Worm (Caenorhabditis elegans): ENCODE measurements around the gene ekl-6.
A peak's percentile ranks its signal among the peaks of the same experiment; 100 is the strongest.

DNA sequence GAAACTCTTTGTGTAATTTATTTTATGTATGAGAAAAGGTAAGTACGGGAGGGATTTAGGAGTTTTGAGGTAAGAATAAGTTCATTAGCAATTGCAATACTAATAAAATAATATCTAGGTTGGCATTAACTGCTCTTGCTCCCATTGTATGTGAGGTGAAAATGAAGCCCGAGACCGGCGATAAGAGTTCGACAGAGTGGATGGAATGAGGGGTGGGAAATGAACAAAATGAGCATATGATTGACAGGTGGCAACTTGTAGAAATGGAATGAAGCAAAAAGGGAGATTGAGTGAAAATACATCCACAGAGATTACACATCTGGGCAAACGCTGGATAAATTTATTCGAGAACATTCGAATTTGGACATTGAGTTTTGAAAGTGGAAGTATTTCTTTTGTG, 14.6 kb downstream of the ekl-6 start:
- TF ChIP-seq ztf-6 (GFP tag; IDR thresholded peaks at IDR 0.05), result no peak
- TF ChIP-seq K11D2.4 (GFP tag; IDR thresholded peaks at IDR 0.05), result no peak
- TF ChIP-seq dox-1 (GFP tag; IDR thresholded peaks at IDR 0.05), result no peak
- TF ChIP-seq ztf-18 (tag; optimal IDR thresholded peaks at IDR 0.05), result no peak
- no peak for TF ChIP-seq gei-17 (GFP tag; optimal IDR thresholded peaks at IDR 0.05)
- peak; percentile 8 for TF ChIP-seq unc-62 (GFP tag; optimal IDR thresholded peaks at IDR 0.05)
- TF ChIP-seq ama-1 (optimal IDR thresholded peaks at IDR 0.05), result no peak
- no peak for TF ChIP-seq ama-1 (GFP tag; optimal IDR thresholded peaks at IDR 0.05)
- TF ChIP-seq ceh-100 (GFP tag; IDR thresholded peaks at IDR 0.05), result no peak
- no peak for TF ChIP-seq akir-1 (GFP tag; optimal IDR thresholded peaks at IDR 0.05)
- no peak for TF ChIP-seq him-1 (tag; optimal IDR thresholded peaks at IDR 0.05)
- no peak for TF ChIP-seq cebp-2 (GFP tag; IDR thresholded peaks at IDR 0.05)
- no peak for TF ChIP-seq hrde-1 (tag; optimal IDR thresholded peaks at IDR 0.05; ENCODE audit: borderline replicate concordance)

All from whole organism, young adult.